Worm (Caenorhabditis elegans) whole organism, early embryonic: ENCODE measurements around the gene fbxa-215.

Source experiments
- F13C5.2 ChIP-seq: sonication (generic microtip); optimal IDR thresholded peaks from 2 replicates; lab custom pipeline; 2017; ENCODE audit warnings: mild to moderate bottlenecking, missing genetic modification characterization, inconsistent platforms, missing compliant biosample characterization
- aly-1 ChIP-seq: sonication (generic microtip); optimal IDR thresholded peaks from 2 replicates; lab custom pipeline; 2016; ENCODE audit warnings: missing genetic modification characterization, missing compliant biosample characterization
- ama-1 ChIP-seq: fragments of 150-350 bp; optimal IDR thresholded peaks from 2 replicates; lab custom pipeline; 2014
- ceh-13 ChIP-seq: fragments of 200-800 bp; sonication (Bioruptor generic); optimal IDR thresholded peaks from 2 replicates; lab custom pipeline; 2018; ENCODE audit warnings: mild to moderate bottlenecking, missing genetic modification characterization, missing compliant biosample characterization
- ceh-36 ChIP-seq: sonication (generic microtip); optimal IDR thresholded peaks from 2 replicates; lab custom pipeline; 2016; ENCODE audit warnings: missing genetic modification characterization, inconsistent platforms, missing compliant biosample characterization
- flt-1 ChIP-seq: fragments of 200-800 bp; sonication (Bioruptor generic); IDR thresholded peaks from 2 replicates; pipeline ENCODE4 v1.3.6; 2022; ENCODE audit warnings: missing genetic modification characterization, missing compliant biosample characterization

DNA sequence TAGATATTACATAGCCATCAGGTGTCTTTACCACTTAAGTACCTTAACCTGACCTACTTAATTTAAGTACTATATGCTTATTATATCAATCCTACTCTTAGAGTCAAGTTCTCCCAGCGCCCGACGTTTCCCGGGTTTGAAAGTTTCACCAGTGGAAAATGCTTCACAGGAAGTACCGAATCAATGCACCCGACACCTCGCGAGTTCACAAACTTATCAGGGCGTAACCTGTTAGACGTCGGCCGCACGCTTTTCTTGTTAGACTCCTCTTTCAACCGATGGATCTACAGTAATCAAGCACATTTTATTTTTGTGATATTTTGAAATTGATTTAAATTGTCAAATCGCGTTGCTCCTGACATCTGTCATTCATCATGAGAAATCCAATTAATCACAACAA, 28.6 kb upstream of the fbxa-215 start:
- TF ChIP-seq ama-1 (no peak), flt-1 (no peak), aly-1 (tag; lab: Kevin White, UChicago) (no peak), F13C5.2 (tag; lab: Kevin White, UChicago) (no peak), ceh-36 (tag; lab: Kevin White, UChicago) (no peak), ceh-13 (no peak)
